Worm (Caenorhabditis elegans) whole organism, L3 larva: Measurements from ENCODE around the gene F31D5.6.
"Not testable (repeated sequence)": the region's sequence is repeated elsewhere in the genome, so short reads cannot be mapped to it uniquely, and the experiment has no call there.

Source experiments
- ceh-16 ChIP-seq: sonication (generic microtip); optimal IDR thresholded peaks from 2 replicates; lab custom pipeline; 2017; ENCODE audit warnings: missing biosample characterization, missing genetic modification characterization
- elt-1 ChIP-seq: fragments of 150-350 bp; optimal IDR thresholded peaks from 2 replicates; lab custom pipeline; 2014; ENCODE audit warnings: missing biosample characterization, missing genetic modification characterization
- elt-3 ChIP-seq, 3 experiments: fragments of 150-350 bp in 1 of 3; sonication (generic microtip) in 2 of 3; optimal IDR thresholded peaks; 2 replicates in 2 of 3; 4 replicates in 1 of 3; lab custom pipeline; 2014 to 2017; ENCODE audit warnings: missing biosample characterization in 3 of 3, missing genetic modification characterization in 3 of 3
- eor-1 ChIP-seq, 2 experiments: fragments of 150-350 bp; optimal IDR thresholded peaks; 2 replicates each; lab custom pipeline; 2014 to 2018; ENCODE audit warnings: missing biosample characterization in 2 of 2, missing genetic modification characterization in 2 of 2
- fkh-2 ChIP-seq: fragments of 150-350 bp; optimal IDR thresholded peaks from 2 replicates; lab custom pipeline; 2014; ENCODE audit warnings: missing biosample characterization, missing genetic modification reagents, missing genetic modification characterization
- nhr-76 ChIP-seq: fragments of 150-350 bp; sonication (generic microtip); optimal IDR thresholded peaks from 5 replicates; lab custom pipeline; 2014; ENCODE audit warnings: missing biosample characterization, missing genetic modification characterization
- skn-1 ChIP-seq: fragments of 150-350 bp; optimal IDR thresholded peaks from 2 replicates; lab custom pipeline; 2014; ENCODE audit warnings: missing biosample characterization, missing genetic modification characterization
- snpc-4 ChIP-seq: fragments of 150-350 bp; optimal IDR thresholded peaks from 2 replicates; lab custom pipeline; 2014; ENCODE audit warnings: missing biosample characterization, missing genetic modification characterization

- TF ChIP-seq fkh-2 (tag; lab: Kevin White, UChicago); eor-1 (tag; optimal IDR thresholded peaks at IDR 0.05; lab: Kevin White, UChicago); elt-3 (tag; optimal IDR thresholded peaks at IDR 0.05; lab: Kevin White, UChicago); ceh-16 (tag; lab: Kevin White, UChicago); elt-1 (tag; lab: Kevin White, UChicago); nhr-76 (tag; lab: Kevin White, UChicago); skn-1; snpc-4 (tag; lab: Kevin White, UChicago): not testable (repeated sequence)
Measured at ce11 chrII:4202633-4203032, 6.9 kb upstream of the F31D5.6 start.
